Worm (Caenorhabditis elegans) whole organism, young adult: Measurements from ENCODE around the gene T02D1.7.

Experiments
- D2030.7 ChIP-seq: fragments of 200-800 bp; sonication (Bioruptor generic); IDR thresholded peaks from 2 replicates; pipeline ENCODE4 v1.3.6; 2022; ENCODE audit warnings: missing genetic modification reagents, missing genetic modification characterization, missing compliant biosample characterization
- F49E8.2 ChIP-seq: sonication (generic microtip); optimal IDR thresholded peaks from 3 replicates; lab custom pipeline; 2017; ENCODE audit warnings: missing genetic modification characterization, mild to moderate bottlenecking, missing compliant biosample characterization, antibody characterized with exemption, moderate library complexity; ENCODE audit not compliant: insufficient read depth
- F52B5.7 ChIP-seq: sonication (generic microtip); optimal IDR thresholded peaks from 2 replicates; lab custom pipeline; 2016; ENCODE audit warnings: mild to moderate bottlenecking, missing genetic modification characterization, missing compliant biosample characterization
- Y67H2A.10 ChIP-seq: fragments of 200-800 bp; sonication (Bioruptor generic); conservative IDR thresholded peaks from 2 replicates; pipeline ENCODE4 v1.3.6; 2022; ENCODE audit warnings: missing genetic modification reagents, missing genetic modification characterization, missing compliant biosample characterization
- Y79H2A.3 ChIP-seq: fragments of 200-800 bp; sonication (Bioruptor generic); conservative IDR thresholded peaks from 2 replicates; pipeline ENCODE4 v1.3.6; 2022; ENCODE audit warnings: missing genetic modification reagents, missing genetic modification characterization, missing compliant biosample characterization
- aptf-2 ChIP-seq: fragments of 200-800 bp; sonication (Bioruptor generic); conservative IDR thresholded peaks from 2 replicates; pipeline ENCODE4 v1.3.6; 2022; ENCODE audit warnings: missing genetic modification reagents, missing genetic modification characterization, missing compliant biosample characterization
- bed-1 ChIP-seq: fragments of 200-800 bp; sonication (Bioruptor generic); IDR thresholded peaks from 2 replicates; pipeline ENCODE4 v1.3.6; 2022; ENCODE audit warnings: missing genetic modification reagents, missing genetic modification characterization, missing compliant biosample characterization
- ccch-3 ChIP-seq: fragments of 200-800 bp; sonication (Bioruptor generic); optimal IDR thresholded peaks from 2 replicates; lab custom pipeline; 2018; ENCODE audit warnings: mild to moderate bottlenecking, missing genetic modification characterization, missing compliant biosample characterization
- ceh-27 ChIP-seq: fragments of 200-800 bp; sonication (Bioruptor generic); optimal IDR thresholded peaks from 2 replicates; lab custom pipeline; 2018; ENCODE audit warnings: mild to moderate bottlenecking, missing genetic modification characterization, moderate library complexity, missing compliant biosample characterization
- ceh-58 ChIP-seq: fragments of 200-800 bp; sonication (Bioruptor generic); IDR thresholded peaks from 2 replicates; pipeline ENCODE4 v1.3.6; 2022; ENCODE audit warnings: missing genetic modification characterization, missing compliant biosample characterization
- ceh-91 ChIP-seq: fragments of 200-800 bp; sonication (Bioruptor generic); IDR thresholded peaks from 2 replicates; pipeline ENCODE4 v1.3.6; 2022; ENCODE audit warnings: missing genetic modification reagents, missing genetic modification characterization, missing compliant biosample characterization
- die-1 ChIP-seq: sonication (generic microtip); optimal IDR thresholded peaks from 2 replicates; lab custom pipeline; 2016; ENCODE audit warnings: missing genotype, mild to moderate bottlenecking, missing genetic modification characterization, missing compliant biosample characterization
- dpff-1 ChIP-seq: sonication (generic microtip); optimal IDR thresholded peaks from 2 replicates; lab custom pipeline; 2017; ENCODE audit warnings: mild to moderate bottlenecking, missing genetic modification characterization, missing compliant biosample characterization
- dpl-1 ChIP-seq: fragments of 150-350 bp; optimal IDR thresholded peaks from 2 replicates; lab custom pipeline; 2014; ENCODE audit warnings: missing biosample characterization, missing genetic modification reagents, missing genetic modification characterization
- egl-18 ChIP-seq: fragments of 200-800 bp; sonication (Bioruptor generic); IDR thresholded peaks from 2 replicates; pipeline ENCODE4 v1.3.6; 2022; ENCODE audit warnings: missing genetic modification reagents, missing genetic modification characterization, missing compliant biosample characterization
- egl-44 ChIP-seq: fragments of 200-800 bp; sonication (Bioruptor generic); IDR thresholded peaks from 2 replicates; pipeline ENCODE4 v1.3.6; 2022; ENCODE audit warnings: missing genetic modification reagents, missing genetic modification characterization, missing compliant biosample characterization
- fkh-3 ChIP-seq: sonication (generic microtip); optimal IDR thresholded peaks from 2 replicates; lab custom pipeline; 2016; ENCODE audit warnings: mild to moderate bottlenecking, missing genetic modification characterization, missing compliant biosample characterization
- hlh-12 ChIP-seq: sonication (generic microtip); optimal IDR thresholded peaks from 2 replicates; lab custom pipeline; 2016; ENCODE audit warnings: missing genetic modification characterization, missing compliant biosample characterization
- hlh-26 ChIP-seq: fragments of 200-800 bp; sonication (Bioruptor generic); conservative IDR thresholded peaks from 2 replicates; pipeline ENCODE4 v1.3.6; 2022; ENCODE audit warnings: missing genetic modification reagents, missing genetic modification characterization, missing compliant biosample characterization
- hmg-20 ChIP-seq: fragments of 200-800 bp; sonication (Bioruptor generic); IDR thresholded peaks from 2 replicates; pipeline ENCODE4 v1.3.6; 2022; ENCODE audit warnings: missing genetic modification reagents, missing genetic modification characterization, missing compliant biosample characterization
- hrde-1 ChIP-seq: sonication (generic microtip); optimal IDR thresholded peaks from 2 replicates; lab custom pipeline; 2016; ENCODE audit warnings: missing genetic modification characterization, mild to moderate bottlenecking, missing compliant biosample characterization, moderate library complexity, missing genotype, missing genetic modification reagents, borderline replicate concordance
- let-526 ChIP-seq: fragments of 200-800 bp; sonication (Bioruptor generic); IDR thresholded peaks from 2 replicates; pipeline ENCODE4 v1.3.6; 2022; ENCODE audit warnings: missing genetic modification reagents, missing genetic modification characterization, missing compliant biosample characterization
- lin-40 ChIP-seq: sonication (generic microtip); optimal IDR thresholded peaks from 2 replicates; lab custom pipeline; 2016; ENCODE audit warnings: missing genetic modification characterization, mild to moderate bottlenecking, missing compliant biosample characterization, missing genotype, missing genetic modification reagents
- lsl-1 ChIP-seq: fragments of 200-800 bp; sonication (Bioruptor generic); optimal IDR thresholded peaks from 2 replicates; lab custom pipeline; 2018; ENCODE audit warnings: mild to moderate bottlenecking, missing genetic modification characterization, moderate library complexity, missing compliant biosample characterization
- madf-10 ChIP-seq: sonication (generic microtip); optimal IDR thresholded peaks from 2 replicates; lab custom pipeline; 2016; ENCODE audit warnings: mild to moderate bottlenecking, missing genetic modification characterization, missing compliant biosample characterization
- madf-6 ChIP-seq: fragments of 200-800 bp; sonication (Bioruptor generic); IDR thresholded peaks from 2 replicates; pipeline ENCODE4 v1.3.6; 2022; ENCODE audit warnings: missing genetic modification reagents, missing genetic modification characterization, missing compliant biosample characterization
- mcd-1 ChIP-seq: fragments of 200-800 bp; sonication (Bioruptor generic); IDR thresholded peaks from 2 replicates; pipeline ENCODE4 v1.3.6; 2022; ENCODE audit warnings: missing genetic modification reagents, missing genetic modification characterization, missing compliant biosample characterization
- nfya-2 ChIP-seq: fragments of 200-800 bp; sonication (Bioruptor generic); IDR thresholded peaks from 2 replicates; pipeline ENCODE4 v1.3.6; 2022; ENCODE audit warnings: missing genetic modification reagents, missing genetic modification characterization, missing compliant biosample characterization
- nfyb-1 ChIP-seq: fragments of 200-800 bp; sonication (Bioruptor generic); IDR thresholded peaks from 2 replicates; pipeline ENCODE4 v1.3.6; 2022; ENCODE audit warnings: missing genetic modification reagents, missing genetic modification characterization, missing compliant biosample characterization
- pbrm-1 ChIP-seq: fragments of 200-800 bp; sonication (Bioruptor generic); IDR thresholded peaks from 2 replicates; pipeline ENCODE4 v1.3.6; 2022; ENCODE audit warnings: missing genetic modification reagents, missing genetic modification characterization, missing compliant biosample characterization
- rpc-1 ChIP-seq, 2 experiments: fragments of 150-350 bp in 1 of 2; sonication (generic microtip) in 1 of 2; optimal IDR thresholded peaks; 2 replicates each; lab custom pipeline; 2014 to 2018; ENCODE audit warnings: missing biosample characterization in 1 of 2, missing genetic modification characterization in 1 of 2, missing genetic modification reagents in 1 of 2, missing genotype in 1 of 2
- somi-1 ChIP-seq: fragments of 200-800 bp; sonication (Bioruptor generic); optimal IDR thresholded peaks from 2 replicates; lab custom pipeline; 2018; ENCODE audit warnings: mild to moderate bottlenecking, missing genetic modification characterization, missing compliant biosample characterization
- sptf-2 ChIP-seq: fragments of 200-800 bp; sonication (Bioruptor generic); optimal IDR thresholded peaks from 2 replicates; lab custom pipeline; 2018; ENCODE audit warnings: mild to moderate bottlenecking, missing genetic modification characterization, missing compliant biosample characterization
- tbx-9 ChIP-seq: sonication (generic microtip); optimal IDR thresholded peaks from 2 replicates; lab custom pipeline; 2016; ENCODE audit warnings: borderline replicate concordance, missing genetic modification characterization, inconsistent platforms, missing compliant biosample characterization
- unc-130 ChIP-seq: sonication (generic microtip); optimal IDR thresholded peaks from 2 replicates; lab custom pipeline; 2016; ENCODE audit warnings: missing genetic modification reagents, missing genetic modification characterization, missing compliant biosample characterization
- zim-3 ChIP-seq: sonication (generic microtip); optimal IDR thresholded peaks from 2 replicates; lab custom pipeline; 2017; ENCODE audit warnings: mild to moderate bottlenecking, missing genetic modification characterization, moderate library complexity, missing compliant biosample characterization
- ztf-26 ChIP-seq: sonication (generic microtip); optimal IDR thresholded peaks from 2 replicates; lab custom pipeline; 2017; ENCODE audit warnings: missing genetic modification characterization, missing compliant biosample characterization
- ztf-6 ChIP-seq: fragments of 200-800 bp; sonication (Bioruptor generic); IDR thresholded peaks from 2 replicates; pipeline ENCODE4 v1.3.6; 2022; ENCODE audit warnings: missing genetic modification reagents, missing genetic modification characterization, missing compliant biosample characterization

Gene T02D1.7

DNA sequence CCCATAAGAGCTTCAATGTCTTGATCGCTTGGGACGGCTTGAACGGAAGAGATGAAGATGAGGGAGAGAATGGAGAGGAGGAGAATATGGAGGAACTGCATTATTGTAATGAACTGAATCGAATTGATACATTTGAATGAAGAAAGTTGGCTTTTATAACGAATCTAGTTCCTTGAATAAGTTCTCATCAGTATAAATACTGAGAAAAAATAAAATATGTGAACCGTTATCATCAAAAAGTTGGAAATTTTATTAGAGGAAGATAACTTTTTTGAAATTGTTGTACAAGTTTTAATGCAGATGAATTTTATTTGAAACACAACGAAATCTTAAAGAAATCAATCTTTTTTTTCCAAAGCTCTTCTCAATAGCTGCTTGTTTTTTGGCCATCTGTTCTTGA, at the start of gene T02D1.7:
TSS of gene T02D1.7 (minus strand) at position 101 of the 400 bp plus-strand sequence.
- TF ChIP-seq somi-1 (GFP tag; lab: Kevin White, UChicago) (no peak), lsl-1 (GFP tag; lab: Kevin White, UChicago) (no peak), tbx-9 (tag; lab: Kevin White, UChicago) (no peak), D2030.7 (GFP tag; lab: Robert Waterston, UW) (no peak), F49E8.2 (tag; lab: Kevin White, UChicago) (no peak), die-1 (tag; lab: Kevin White, UChicago) (no peak), lin-40 (tag; lab: Kevin White, UChicago) (no peak), pbrm-1 (GFP tag; lab: Robert Waterston, UW) (no peak), ceh-91 (GFP tag; lab: Robert Waterston, UW) (no peak), ccch-3 (GFP tag; lab: Kevin White, UChicago) (no peak), ceh-27 (GFP tag; lab: Kevin White, UChicago) (no peak), let-526 (GFP tag; lab: Robert Waterston, UW) (no peak), bed-1 (GFP tag; lab: Robert Waterston, UW) (no peak), hlh-12 (tag; lab: Kevin White, UChicago) (no peak), mcd-1 (GFP tag; lab: Robert Waterston, UW) (no peak), ztf-6 (no peak), egl-44 (GFP tag; lab: Robert Waterston, UW) (no peak), ztf-26 (tag; lab: Kevin White, UChicago) (no peak), unc-130 (GFP tag; lab: Kevin White, UChicago) (no peak), madf-6 (GFP tag; lab: Robert Waterston, UW) (no peak)

DNA sequence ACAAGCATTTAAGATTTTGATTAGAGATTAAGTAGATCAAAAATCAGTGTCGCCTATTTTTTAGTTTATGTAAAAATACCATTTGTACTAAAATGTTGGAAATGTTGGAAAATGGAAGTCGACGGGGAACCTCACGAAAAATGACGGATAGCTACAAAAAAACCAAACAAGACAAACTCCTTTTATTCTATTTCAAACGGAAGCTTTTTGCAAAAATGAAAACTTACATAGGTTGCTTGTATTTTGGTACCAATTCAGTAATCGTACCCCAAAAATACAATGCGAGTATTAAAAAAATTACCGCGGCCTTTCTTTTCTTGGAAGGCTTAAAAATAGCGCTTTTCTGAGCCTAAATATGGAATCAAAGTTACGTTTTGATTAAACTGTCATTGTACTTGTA, 47.1 kb upstream of the T02D1.7 start:
- TF ChIP-seq ceh-91 (GFP tag; lab: Robert Waterston, UW): no peak
- no peak for TF ChIP-seq ztf-26 (tag; lab: Kevin White, UChicago)
- TF ChIP-seq sptf-2 (GFP tag; lab: Kevin White, UChicago): no peak
- TF ChIP-seq Y67H2A.10: no peak
- TF ChIP-seq fkh-3 (tag; lab: Kevin White, UChicago): no peak
- TF ChIP-seq madf-10 (tag; lab: Kevin White, UChicago): no peak
- TF ChIP-seq let-526 (GFP tag; lab: Robert Waterston, UW): no peak
- no peak for TF ChIP-seq ccch-3 (GFP tag; lab: Kevin White, UChicago)
- TF ChIP-seq F52B5.7 (tag; lab: Kevin White, UChicago): no peak
- TF ChIP-seq rpc-1 (optimal IDR thresholded peaks at IDR 0.05; lab: Kevin White, UChicago): no peak
- no peak for TF ChIP-seq rpc-1 (tag; optimal IDR thresholded peaks at IDR 0.05; lab: Kevin White, UChicago)
- no peak for TF ChIP-seq hmg-20 (GFP tag; lab: Robert Waterston, UW)
- TF ChIP-seq nfyb-1: no peak
- TF ChIP-seq Y79H2A.3 (GFP tag; lab: Robert Waterston, UW): no peak
- no peak for TF ChIP-seq somi-1 (GFP tag; lab: Kevin White, UChicago)
- no peak for TF ChIP-seq ceh-58 (GFP tag; lab: Robert Waterston, UW)
- TF ChIP-seq nfya-2 (GFP tag; lab: Robert Waterston, UW): no peak
- TF ChIP-seq aptf-2 (GFP tag; lab: Robert Waterston, UW): no peak
- TF ChIP-seq hrde-1 (tag; lab: Kevin White, UChicago): no peak
- TF ChIP-seq egl-18 (GFP tag; lab: Robert Waterston, UW): no peak
- TF ChIP-seq, all 124 proteins: peak for 0

DNA sequence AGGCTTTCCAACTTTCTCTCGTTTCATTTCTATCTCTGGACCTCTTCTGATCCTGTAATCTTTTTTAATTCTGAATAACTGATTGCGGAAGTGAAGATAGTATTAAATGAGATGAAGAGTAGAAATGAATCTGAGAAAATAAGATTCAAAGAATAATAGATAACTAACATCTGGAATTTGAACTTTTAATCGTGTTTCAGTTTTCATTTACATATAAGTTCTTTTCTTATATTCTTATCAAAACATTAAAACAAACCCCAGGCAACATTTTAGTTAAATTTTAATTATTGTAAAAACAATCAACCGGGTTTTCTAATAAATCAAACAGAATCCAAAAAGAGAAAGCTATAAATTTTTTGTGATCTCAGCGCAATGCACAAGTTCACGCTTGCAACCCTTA, 46.3 kb upstream of the T02D1.7 start:
- TF ChIP-seq dpl-1 (GFP tag; lab: Kevin White, UChicago): no peak
- TF ChIP-seq somi-1 (GFP tag; lab: Kevin White, UChicago): no peak
- TF ChIP-seq nfya-2 (GFP tag; lab: Robert Waterston, UW): no peak
- no peak for TF ChIP-seq zim-3 (tag; lab: Kevin White, UChicago)
- TF ChIP-seq hlh-26 (GFP tag; lab: Robert Waterston, UW): no peak
- TF ChIP-seq dpff-1 (tag; lab: Kevin White, UChicago): no peak
